Fruit fly (Drosophila melanogaster) whole organism, embryonic: Measurements from ENCODE around the gene CG14961.

Experiments used
- Ada2b ChIP-seq: fragments of 200-800 bp; sonication (Bioruptor generic); IDR thresholded peaks from 2 replicates; pipeline ENCODE4 v1.3.6; 2022; ENCODE audit warnings: missing biosample characterization, missing genetic modification characterization
- C15 ChIP-seq: fragments of 200-800 bp; sonication (Bioruptor generic); IDR thresholded peaks from 3 replicates; pipeline ENCODE4 v1.3.6; 2022; ENCODE audit warnings: missing biosample characterization, missing genetic modification characterization
- CG1024 ChIP-seq: fragments of 200-800 bp; sonication (Bioruptor generic); IDR thresholded peaks from 2 replicates; pipeline ENCODE4 v1.3.6; 2022; ENCODE audit warnings: missing biosample characterization, missing genetic modification characterization
- CG10654 ChIP-seq: fragments of 200-800 bp; sonication (Bioruptor generic); optimal IDR thresholded peaks from 2 replicates; lab custom pipeline; 2016; ENCODE audit warnings: missing biosample characterization, missing genetic modification characterization
- CG11695 ChIP-seq: fragments of 200-800 bp; sonication (Bioruptor generic); IDR thresholded peaks from 3 replicates; pipeline ENCODE4 v1.3.6; 2022; ENCODE audit warnings: missing biosample characterization, missing genetic modification characterization
- CG11696 ChIP-seq: fragments of 200-800 bp; sonication (Bioruptor generic); IDR thresholded peaks from 2 replicates; pipeline ENCODE4 v1.3.6; 2022; ENCODE audit warnings: missing biosample characterization, missing genetic modification characterization
- CG12219 ChIP-seq: fragments of 200-800 bp; sonication (Bioruptor generic); optimal IDR thresholded peaks from 3 replicates; lab custom pipeline; 2018; ENCODE audit warnings: missing biosample characterization, mild to moderate bottlenecking, missing genetic modification characterization
- CG12769 ChIP-seq: fragments of 200-800 bp; sonication (Bioruptor generic); optimal IDR thresholded peaks from 2 replicates; lab custom pipeline; 2019; ENCODE audit warnings: missing biosample characterization, mild to moderate bottlenecking, missing genetic modification characterization, moderate library complexity
- CG1529 ChIP-seq: fragments of 200-800 bp; sonication (Bioruptor generic); optimal IDR thresholded peaks from 3 replicates; lab custom pipeline; 2018; ENCODE audit warnings: missing biosample characterization, missing genetic modification characterization
- CG16863 ChIP-seq: fragments of 200-800 bp; sonication (Bioruptor generic); optimal IDR thresholded peaks from 3 replicates; lab custom pipeline; 2016; ENCODE audit warnings: missing biosample characterization, missing genetic modification characterization
- CG17359 ChIP-seq: fragments of 200-800 bp; sonication (Bioruptor generic); optimal IDR thresholded peaks from 3 replicates; lab custom pipeline; 2018; ENCODE audit warnings: missing biosample characterization, mild to moderate bottlenecking, missing genetic modification characterization, moderate library complexity
- CG18011 ChIP-seq: fragments of 200-800 bp; sonication (Bioruptor generic); optimal IDR thresholded peaks from 2 replicates; lab custom pipeline; 2017; ENCODE audit warnings: missing biosample characterization, missing genetic modification characterization, mild to moderate bottlenecking, moderate library complexity, missing genotype
- CG2116 ChIP-seq: fragments of 200-800 bp; sonication (Bioruptor generic); optimal IDR thresholded peaks from 3 replicates; lab custom pipeline; 2018; ENCODE audit warnings: missing biosample characterization, mild to moderate bottlenecking, missing genetic modification characterization
- CG2120 ChIP-seq: fragments of 200-800 bp; sonication (Bioruptor generic); optimal IDR thresholded peaks from 3 replicates; lab custom pipeline; 2016; ENCODE audit warnings: missing biosample characterization, missing genetic modification characterization
- CG3163 ChIP-seq: fragments of 200-800 bp; sonication (Bioruptor generic); optimal IDR thresholded peaks from 3 replicates; lab custom pipeline; 2016; ENCODE audit warnings: missing biosample characterization, missing genetic modification characterization
- CG32532 ChIP-seq: fragments of 200-800 bp; sonication (Bioruptor generic); IDR thresholded peaks from 2 replicates; pipeline ENCODE4 v1.3.6; 2022; ENCODE audit warnings: missing biosample characterization, missing genetic modification characterization
- CG33213 ChIP-seq: fragments of 200-800 bp; sonication (Bioruptor generic); optimal IDR thresholded peaks from 3 replicates; lab custom pipeline; 2016; ENCODE audit warnings: missing biosample characterization, missing genetic modification characterization
- CG4424 ChIP-seq: fragments of 200-800 bp; sonication (Bioruptor generic); optimal IDR thresholded peaks from 3 replicates; lab custom pipeline; 2016; ENCODE audit warnings: missing biosample characterization, missing genetic modification characterization
- CG4854 ChIP-seq: fragments of 200-800 bp; sonication (Bioruptor generic); optimal IDR thresholded peaks from 2 replicates; lab custom pipeline; 2016; ENCODE audit warnings: missing biosample characterization, missing genetic modification characterization, inconsistent platforms
- CG7372 ChIP-seq: fragments of 200-800 bp; sonication (Bioruptor generic); IDR thresholded peaks from 2 replicates; pipeline ENCODE4 v1.3.6; 2022; ENCODE audit warnings: missing biosample characterization, missing genetic modification characterization
- Dll ChIP-seq: fragments of 200-800 bp; sonication (Bioruptor generic); IDR thresholded peaks from 4 replicates; pipeline ENCODE4 v1.3.6; 2022; ENCODE audit warnings: missing biosample characterization, missing genetic modification characterization; ENCODE audit not compliant: partially characterized antibody
- Drgx ChIP-seq: fragments of 200-800 bp; sonication (Bioruptor generic); IDR thresholded peaks from 2 replicates; pipeline ENCODE4 v1.3.6; 2022; ENCODE audit warnings: missing biosample characterization, missing genetic modification characterization
- Fer1 ChIP-seq: fragments of 200-800 bp; sonication (Bioruptor generic); optimal IDR thresholded peaks from 2 replicates; lab custom pipeline; 2017; ENCODE audit warnings: missing biosample characterization, mild to moderate bottlenecking, missing genetic modification characterization
- HHEX ChIP-seq: fragments of 200-800 bp; sonication (Bioruptor generic); optimal IDR thresholded peaks from 3 replicates; lab custom pipeline; 2017; ENCODE audit warnings: missing biosample characterization, mild to moderate bottlenecking, missing genetic modification characterization, missing genetic modification reagents
- HLH3B ChIP-seq: fragments of 200-800 bp; sonication (Bioruptor generic); IDR thresholded peaks from 2 replicates; pipeline ENCODE4 v1.3.6; 2022; ENCODE audit warnings: missing biosample characterization, missing genetic modification characterization
- MESR4 ChIP-seq: fragments of 200-800 bp; sonication (Bioruptor generic); optimal IDR thresholded peaks from 2 replicates; lab custom pipeline; 2018; ENCODE audit warnings: missing biosample characterization, mild to moderate bottlenecking, missing genetic modification characterization, moderate library complexity
- Mad ChIP-seq: fragments of 200-800 bp; sonication (Bioruptor generic); optimal IDR thresholded peaks from 2 replicates; lab custom pipeline; 2016; ENCODE audit warnings: missing biosample characterization, missing genetic modification characterization
- Meics ChIP-seq: fragments of 200-800 bp; sonication (Bioruptor generic); optimal IDR thresholded peaks from 2 replicates; lab custom pipeline; 2017; ENCODE audit warnings: missing biosample characterization, mild to moderate bottlenecking, missing genetic modification characterization
- Poxn ChIP-seq: fragments of 200-800 bp; sonication (Bioruptor generic); IDR thresholded peaks from 2 replicates; pipeline ENCODE4 v1.3.6; 2022; ENCODE audit warnings: missing biosample characterization, missing genetic modification characterization
- Ptx1 ChIP-seq: fragments of 200-800 bp; sonication (Bioruptor generic); IDR thresholded peaks from 2 replicates; pipeline ENCODE4 v1.3.6; 2022; ENCODE audit warnings: missing biosample characterization, missing genetic modification characterization
- Scr ChIP-seq: fragments of 200-800 bp; sonication (Bioruptor generic); IDR thresholded peaks from 2 replicates; pipeline ENCODE4 v1.3.6; 2022; ENCODE audit warnings: missing biosample characterization, missing genetic modification characterization; ENCODE audit not compliant: partially characterized antibody
- Sox102F ChIP-seq: fragments of 200-800 bp; sonication (Bioruptor generic); optimal IDR thresholded peaks from 2 replicates; lab custom pipeline; 2018; ENCODE audit warnings: missing biosample characterization, mild to moderate bottlenecking, missing genetic modification characterization, moderate library complexity
- Xbp1 ChIP-seq: fragments of 200-800 bp; sonication (Bioruptor generic); optimal IDR thresholded peaks from 3 replicates; lab custom pipeline; 2016; ENCODE audit warnings: missing biosample characterization, mild to moderate bottlenecking, missing genetic modification characterization
- bowl ChIP-seq: fragments of 200-800 bp; sonication (Bioruptor generic); IDR thresholded peaks from 2 replicates; pipeline ENCODE4 v1.3.6; 2022; ENCODE audit warnings: missing biosample characterization, missing genetic modification characterization
- chm ChIP-seq: fragments of 200-800 bp; sonication (Bioruptor generic); IDR thresholded peaks from 2 replicates; pipeline ENCODE4 v1.3.6; 2022; ENCODE audit warnings: missing biosample characterization, missing genetic modification characterization
- chn ChIP-seq: fragments of 200-800 bp; sonication (Bioruptor generic); optimal IDR thresholded peaks from 2 replicates; lab custom pipeline; 2016; ENCODE audit warnings: missing biosample characterization, missing genetic modification characterization
- dati ChIP-seq: fragments of 200-800 bp; sonication (Bioruptor generic); IDR thresholded peaks from 2 replicates; pipeline ENCODE4 v1.3.6; 2022; ENCODE audit warnings: missing biosample characterization, missing genetic modification characterization
- dmrt99B ChIP-seq: fragments of 200-800 bp; sonication (Bioruptor generic); optimal IDR thresholded peaks from 2 replicates; lab custom pipeline; 2018; ENCODE audit warnings: missing biosample characterization, mild to moderate bottlenecking, missing genetic modification characterization, moderate library complexity
- dpn ChIP-seq, 2 experiments: fragments of 200-800 bp; sonication (Bioruptor generic); optimal IDR thresholded peaks; 3 replicates each; lab custom pipeline; 2016; ENCODE audit warnings: missing biosample characterization in 2 of 2, missing genetic modification characterization in 2 of 2
- lmd ChIP-seq: fragments of 200-800 bp; sonication (Bioruptor generic); IDR thresholded peaks from 2 replicates; pipeline ENCODE4 v1.3.6; 2022; ENCODE audit warnings: missing biosample characterization, missing genetic modification characterization
- nom ChIP-seq: fragments of 200-800 bp; sonication (Bioruptor generic); optimal IDR thresholded peaks from 2 replicates; lab custom pipeline; 2017; ENCODE audit warnings: missing biosample characterization, missing genetic modification characterization, mild to moderate bottlenecking, moderate library complexity, missing genetic modification reagents
- oc ChIP-seq: fragments of 200-800 bp; sonication (Bioruptor generic); optimal IDR thresholded peaks from 2 replicates; lab custom pipeline; 2018; ENCODE audit warnings: missing biosample characterization, mild to moderate bottlenecking, missing genetic modification characterization, moderate library complexity
- pnt ChIP-seq: fragments of 200-800 bp; sonication (Bioruptor generic); optimal IDR thresholded peaks from 3 replicates; lab custom pipeline; 2016; ENCODE audit warnings: missing biosample characterization, missing genetic modification characterization
- prd ChIP-seq, 3 experiments: fragments of >200 bp in 2 of 3; fragments of 200-800 bp in 1 of 3; sonication (Bioruptor generic) in 1 of 3; optimal IDR thresholded peaks in 2 of 3; IDR thresholded peaks in 1 of 3; 2 replicates in 2 of 3; 3 replicates in 1 of 3; pipeline versions ENCODE4 v1.3.6 to Lab custom; 2017 to 2022; ENCODE audit warnings: missing biosample characterization in 1 of 3, missing genetic modification characterization in 1 of 3
- pzg ChIP-seq: fragments of 200-800 bp; sonication (Bioruptor generic); optimal IDR thresholded peaks from 3 replicates; lab custom pipeline; 2018; ENCODE audit warnings: missing biosample characterization, mild to moderate bottlenecking, missing genetic modification characterization, moderate library complexity
- rib ChIP-seq: fragments of 200-800 bp; sonication (Bioruptor generic); IDR thresholded peaks from 2 replicates; pipeline ENCODE4 v1.3.6; 2022; ENCODE audit warnings: missing biosample characterization, missing genetic modification characterization
- sd ChIP-seq: fragments of 200-800 bp; sonication (Bioruptor generic); optimal IDR thresholded peaks from 3 replicates; lab custom pipeline; 2018; ENCODE audit warnings: missing biosample characterization, mild to moderate bottlenecking, missing genetic modification characterization, moderate library complexity
- sens ChIP-seq: fragments of 200-800 bp; sonication (Bioruptor generic); peaks from one replicate; lab custom pipeline; 2016; ENCODE audit warnings: missing biosample characterization, missing genetic modification characterization
- tgo ChIP-seq: fragments of 200-800 bp; sonication (Bioruptor generic); IDR thresholded peaks from 3 replicates; pipeline ENCODE4 v1.3.6; 2022; ENCODE audit warnings: missing biosample characterization, missing genetic modification characterization
- trem ChIP-seq: fragments of 200-800 bp; optimal IDR thresholded peaks from 3 replicates; lab custom pipeline; 2019; ENCODE audit warnings: missing biosample characterization, mild to moderate bottlenecking, missing genetic modification characterization, moderate library complexity
- wek ChIP-seq: fragments of 200-800 bp; sonication (Bioruptor generic); optimal IDR thresholded peaks from 3 replicates; lab custom pipeline; 2018; ENCODE audit warnings: missing biosample characterization, mild to moderate bottlenecking, missing genetic modification characterization, moderate library complexity

CG14961 gene

dm6 chr3L:3377965-3378292 is 48.1 kb downstream of the CG14961 start, which contains the start of gene Ids (continued):
- TF ChIP-seq Fer1 (GFP tag; lab: Kevin White, UChicago): peak; percentile 69
- TF ChIP-seq sens (GFP tag; lab: Kevin White, UChicago): peak; percentile 79
- peak; percentile 70 for TF ChIP-seq nom (GFP tag; lab: Kevin White, UChicago)
- TF ChIP-seq CG7372 (GFP tag; lab: Robert Waterston, UW): peak; percentile 65
- TF ChIP-seq CG11696: no peak
- peak; percentile 84 for TF ChIP-seq Ptx1 (GFP tag; lab: Robert Waterston, UW)
- no peak for TF ChIP-seq HHEX (GFP tag; lab: Kevin White, UChicago)
- no peak for TF ChIP-seq CG12769 (tag; lab: Kevin White, UChicago)
- TF ChIP-seq dmrt99B (tag; lab: Kevin White, UChicago): peak; percentile 83
- peak; percentile 79 for TF ChIP-seq CG17359 (tag; lab: Kevin White, UChicago)
- no peak for TF ChIP-seq CG4854 (GFP tag; lab: Kevin White, UChicago)
- TF ChIP-seq trem (tag; lab: Kevin White, UChicago): peak; percentile 23
- peak; percentile 81; the same call in 2 of the 3 replicates for TF ChIP-seq tgo (GFP tag; lab: Robert Waterston, UW)
- peak; percentile 4 for TF ChIP-seq pnt (GFP tag; lab: Kevin White, UChicago)
- TF ChIP-seq HLH3B (GFP tag; lab: Robert Waterston, UW): peak; percentile 83
- peak; percentile 76 for TF ChIP-seq oc (tag; lab: Kevin White, UChicago)
- TF ChIP-seq pzg (GFP tag; lab: Kevin White, UChicago): no peak
- peak; percentile 84 for TF ChIP-seq Sox102F (GFP tag; lab: Kevin White, UChicago)
- TF ChIP-seq Ada2b (GFP tag; lab: Robert Waterston, UW): peak; percentile 78
- no peak for TF ChIP-seq rib (GFP tag; lab: Robert Waterston, UW)
- no peak for TF ChIP-seq bowl (GFP tag; lab: Robert Waterston, UW)
- no peak for TF ChIP-seq CG18011 (GFP tag; lab: Kevin White, UChicago)
- peak; percentile 78 for TF ChIP-seq lmd (GFP tag; lab: Robert Waterston, UW)
- peak; percentile 37 for TF ChIP-seq chn (GFP tag; lab: Kevin White, UChicago)
- peak; percentile 10 for TF ChIP-seq CG33213 (GFP tag; lab: Kevin White, UChicago)
- peak; percentile 52 for TF ChIP-seq CG12219 (GFP tag; lab: Kevin White, UChicago)
- 0 out of 3 replicates have a peak, but pooled peaks have one; percentile 35 for TF ChIP-seq C15 (GFP tag; lab: Robert Waterston, UW)
- peak; percentile 47 for TF ChIP-seq CG10654 (GFP tag; lab: Kevin White, UChicago)
- TF ChIP-seq CG16863 (GFP tag; lab: Kevin White, UChicago): no peak
- no peak for TF ChIP-seq Dll (GFP tag; lab: Robert Waterston, UW)
- no peak for TF ChIP-seq MESR4 (GFP tag; lab: Kevin White, UChicago)
- peak; percentile 72 for TF ChIP-seq Drgx (GFP tag; lab: Robert Waterston, UW)
- TF ChIP-seq chm (GFP tag; lab: Robert Waterston, UW): peak; percentile 79
- no peak for TF ChIP-seq wek (GFP tag; lab: Kevin White, UChicago)
- peak; percentile 27 for TF ChIP-seq sd
- no peak for TF ChIP-seq CG3163
- TF ChIP-seq prd (optimal IDR thresholded peaks at IDR 0.05; lab: Kevin White, UChicago): no peak
- TF ChIP-seq prd (GFP tag; IDR thresholded peaks at IDR 0.05; lab: Robert Waterston, UW): peak; percentile 84
- no peak for TF ChIP-seq CG2116
- no peak for TF ChIP-seq Poxn
- TF ChIP-seq CG4424 (GFP tag; lab: Kevin White, UChicago): peak; percentile 67
- peak; percentile 23; the same call in 1 of the 2 replicates for TF ChIP-seq dati
- TF ChIP-seq CG1024 (GFP tag; lab: Robert Waterston, UW): peak; percentile 64
- peak; percentile 80 for TF ChIP-seq CG32532 (GFP tag; lab: Robert Waterston, UW)
- peak; percentile 21 for TF ChIP-seq CG1529 (GFP tag; lab: Kevin White, UChicago)
- TF ChIP-seq CG11695 (GFP tag; lab: Robert Waterston, UW): peak; percentile 77; the same call in 2 of the 3 replicates
- peak; percentile 76 for TF ChIP-seq Meics
- peak; percentile 70 for TF ChIP-seq CG2120
- TF ChIP-seq Scr (GFP tag; lab: Robert Waterston, UW): no peak
- peak; percentile 12 to 69 for TF ChIP-seq dpn (GFP tag; optimal IDR thresholded peaks at IDR 0.05; lab: Kevin White, UChicago)
- peak; percentile 47 for TF ChIP-seq Mad (GFP tag; lab: Kevin White, UChicago)
- TF ChIP-seq Xbp1 (GFP tag; lab: Kevin White, UChicago): peak; percentile 64
